Fruit fly (Drosophila melanogaster) whole organism, embryonic: ENCODE measurements around the gene CG8176.

ENCODE experiments used
- Aef1 ChIP-seq: fragments of 200-800 bp; sonication (Bioruptor generic); IDR thresholded peaks from 3 replicates; pipeline ENCODE4 v1.3.6; 2022; ENCODE audit warnings: missing biosample characterization, missing genetic modification characterization
- Asciz ChIP-seq: fragments of 200-800 bp; sonication (Bioruptor generic); optimal IDR thresholded peaks from 2 replicates; lab custom pipeline; 2017; ENCODE audit warnings: missing biosample characterization, mild to moderate bottlenecking, missing genetic modification characterization, missing genetic modification reagents
- B-H1 ChIP-seq: fragments of 200-800 bp; sonication (Bioruptor generic); IDR thresholded peaks from 3 replicates; pipeline ENCODE4 v1.3.6; 2022; ENCODE audit warnings: missing biosample characterization, missing genetic modification characterization
- CG1024 ChIP-seq: fragments of 200-800 bp; sonication (Bioruptor generic); IDR thresholded peaks from 2 replicates; pipeline ENCODE4 v1.3.6; 2022; ENCODE audit warnings: missing biosample characterization, missing genetic modification characterization
- CG11085 ChIP-seq: fragments of 200-800 bp; sonication (Bioruptor generic); IDR thresholded peaks from 2 replicates; pipeline ENCODE4 v1.3.6; 2022; ENCODE audit warnings: missing biosample characterization, missing genetic modification characterization
- CG12219 ChIP-seq: fragments of 200-800 bp; sonication (Bioruptor generic); optimal IDR thresholded peaks from 3 replicates; lab custom pipeline; 2018; ENCODE audit warnings: missing biosample characterization, mild to moderate bottlenecking, missing genetic modification characterization
- CG12391 ChIP-seq: fragments of 200-800 bp; sonication (Bioruptor generic); optimal IDR thresholded peaks from 3 replicates; lab custom pipeline; 2018; ENCODE audit warnings: missing biosample characterization, mild to moderate bottlenecking, missing genetic modification characterization, moderate library complexity
- CG13624 ChIP-seq: fragments of 200-800 bp; sonication (Bioruptor generic); optimal IDR thresholded peaks from 2 replicates; lab custom pipeline; 2016; ENCODE audit warnings: missing biosample characterization, missing genetic modification characterization
- CG13894 ChIP-seq: fragments of 200-800 bp; sonication (Bioruptor generic); optimal IDR thresholded peaks from 3 replicates; lab custom pipeline; 2018; ENCODE audit warnings: missing biosample characterization, mild to moderate bottlenecking, missing genetic modification characterization, moderate library complexity
- CG14667 ChIP-seq: fragments of 200-800 bp; sonication (Bioruptor generic); IDR thresholded peaks from 2 replicates; pipeline ENCODE4 v1.3.6; 2022; ENCODE audit warnings: missing biosample characterization, missing genetic modification characterization
- CG1647 ChIP-seq: fragments of 200-800 bp; sonication (Bioruptor generic); optimal IDR thresholded peaks from 3 replicates; lab custom pipeline; 2016; ENCODE audit warnings: missing biosample characterization, missing genetic modification characterization
- CG17802 ChIP-seq: fragments of 200-800 bp; sonication (Bioruptor generic); optimal IDR thresholded peaks from 2 replicates; lab custom pipeline; 2018; ENCODE audit warnings: missing biosample characterization, mild to moderate bottlenecking, missing genetic modification characterization, moderate library complexity
- CG17912 ChIP-seq: fragments of 200-800 bp; sonication (Bioruptor generic); optimal IDR thresholded peaks from 2 replicates; lab custom pipeline; 2018; ENCODE audit warnings: missing biosample characterization, mild to moderate bottlenecking, missing genetic modification characterization
- CG2712 ChIP-seq: fragments of 200-800 bp; optimal IDR thresholded peaks from 3 replicates; lab custom pipeline; 2019; ENCODE audit warnings: missing biosample characterization, mild to moderate bottlenecking, missing genetic modification characterization, moderate library complexity
- CG3065 ChIP-seq: fragments of 200-800 bp; sonication (Bioruptor generic); optimal IDR thresholded peaks from 2 replicates; lab custom pipeline; 2016; ENCODE audit warnings: missing biosample characterization, missing genetic modification characterization
- CG3726 ChIP-seq: fragments of 200-800 bp; sonication (Bioruptor generic); IDR thresholded peaks from 3 replicates; pipeline ENCODE4, ENCODE4 v1.3.6; 2022; ENCODE audit warnings: missing biosample characterization, missing genetic modification characterization
- CG42726 ChIP-seq: fragments of 200-800 bp; sonication (Bioruptor generic); IDR thresholded peaks from 2 replicates; pipeline ENCODE4 v1.3.6; 2022; ENCODE audit warnings: missing biosample characterization, missing genetic modification characterization; ENCODE audit not compliant: partially characterized antibody
- CG4707 ChIP-seq: fragments of 200-800 bp; sonication (Bioruptor generic); optimal IDR thresholded peaks from 2 replicates; lab custom pipeline; 2018; ENCODE audit warnings: missing biosample characterization, mild to moderate bottlenecking, missing genetic modification characterization, moderate library complexity
- CG4730 ChIP-seq: fragments of 200-800 bp; sonication (Bioruptor generic); IDR thresholded peaks from 2 replicates; pipeline ENCODE4 v1.3.6; 2022; ENCODE audit warnings: missing biosample characterization, missing genetic modification characterization
- CG4820 ChIP-seq: fragments of 200-800 bp; sonication (Bioruptor generic); optimal IDR thresholded peaks from 3 replicates; lab custom pipeline; 2016; ENCODE audit warnings: missing biosample characterization, missing genetic modification characterization
- CG6254 ChIP-seq: fragments of 200-800 bp; sonication (Bioruptor generic); optimal IDR thresholded peaks from 3 replicates; lab custom pipeline; 2017; ENCODE audit warnings: mild to moderate bottlenecking, missing biosample characterization, missing genetic modification reagents, missing genetic modification characterization
- CG6654 ChIP-seq: fragments of 200-800 bp; sonication (Bioruptor generic); optimal IDR thresholded peaks from 2 replicates; lab custom pipeline; 2017; ENCODE audit warnings: missing biosample characterization, mild to moderate bottlenecking, missing genetic modification characterization
- CG7271 ChIP-seq: fragments of 200-800 bp; sonication (Bioruptor generic); optimal IDR thresholded peaks from 2 replicates; lab custom pipeline; 2018; ENCODE audit warnings: missing biosample characterization, mild to moderate bottlenecking, missing genetic modification characterization, moderate library complexity
- CG7357 ChIP-seq: fragments of 200-800 bp; sonication (Bioruptor generic); IDR thresholded peaks from 3 replicates; pipeline ENCODE4 v1.3.6; 2022; ENCODE audit warnings: missing biosample characterization, missing genetic modification characterization
- CG8944 ChIP-seq: fragments of 200-800 bp; sonication (Bioruptor generic); optimal IDR thresholded peaks from 3 replicates; lab custom pipeline; 2016; ENCODE audit warnings: missing biosample characterization, missing genetic modification characterization
- GATAe ChIP-seq: fragments of 200-800 bp; sonication (Bioruptor generic); conservative IDR thresholded peaks from 2 replicates; pipeline ENCODE4 v1.3.6; 2022; ENCODE audit warnings: missing biosample characterization, missing genetic modification characterization
- Hmr ChIP-seq: fragments of 200-800 bp; sonication (Bioruptor generic); optimal IDR thresholded peaks from 3 replicates; lab custom pipeline; 2017; ENCODE audit warnings: mild to moderate bottlenecking, missing biosample characterization, missing genetic modification reagents, missing genetic modification characterization
- Hr39 ChIP-seq: fragments of >200 bp; optimal IDR thresholded peaks from 2 replicates; lab custom pipeline; 2017
- Jarid2 ChIP-seq: fragments of 200-800 bp; sonication (Bioruptor generic); optimal IDR thresholded peaks from 3 replicates; lab custom pipeline; 2017; ENCODE audit warnings: mild to moderate bottlenecking, missing biosample characterization, missing genetic modification reagents, missing genetic modification characterization
- Myb ChIP-seq: fragments of 200-800 bp; sonication (Bioruptor generic); optimal IDR thresholded peaks from 2 replicates; lab custom pipeline; 2016; ENCODE audit warnings: missing biosample characterization, missing genetic modification characterization
- Sry-δ ChIP-seq: fragments of 200-800 bp; sonication (Bioruptor generic); optimal IDR thresholded peaks from 2 replicates; lab custom pipeline; 2016; ENCODE audit warnings: missing biosample characterization, missing genetic modification characterization
- Ssrp ChIP-seq: fragments of 200-800 bp; sonication (Bioruptor generic); optimal IDR thresholded peaks from 2 replicates; lab custom pipeline; 2018; ENCODE audit warnings: missing biosample characterization, mild to moderate bottlenecking, missing genetic modification characterization, moderate library complexity
- Taf1 ChIP-seq: fragments of 200-800 bp; sonication (Bioruptor generic); IDR thresholded peaks from 2 replicates; pipeline ENCODE4 v1.3.6; 2022; ENCODE audit warnings: missing biosample characterization, missing genetic modification characterization
- Usf ChIP-seq: fragments of 200-800 bp; sonication (Bioruptor generic); optimal IDR thresholded peaks from 2 replicates; lab custom pipeline; 2017; ENCODE audit warnings: missing genotype, missing biosample characterization, missing genetic modification characterization
- bab2 ChIP-seq: fragments of 200-800 bp; sonication (Bioruptor generic); optimal IDR thresholded peaks from 2 replicates; lab custom pipeline; 2016; ENCODE audit warnings: missing biosample characterization, missing genetic modification characterization
- danr ChIP-seq: fragments of 200-800 bp; sonication (Bioruptor generic); IDR thresholded peaks from 2 replicates; pipeline ENCODE4 v1.3.6; 2022; ENCODE audit warnings: missing biosample characterization, missing genetic modification characterization
- dm ChIP-seq: fragments of 200-800 bp; sonication (Bioruptor generic); optimal IDR thresholded peaks from 3 replicates; lab custom pipeline; 2016; ENCODE audit warnings: missing biosample characterization, missing genetic modification characterization
- dysf ChIP-seq: fragments of 200-800 bp; sonication (Bioruptor generic); IDR thresholded peaks from 3 replicates; pipeline ENCODE4 v1.3.6; 2022; ENCODE audit warnings: missing biosample characterization, missing genetic modification characterization
- ems ChIP-seq: fragments of 200-800 bp; sonication (Bioruptor generic); optimal IDR thresholded peaks from 3 replicates; lab custom pipeline; 2016; ENCODE audit warnings: missing biosample characterization, missing genetic modification characterization
- fu2 ChIP-seq: fragments of 200-800 bp; sonication (Bioruptor generic); optimal IDR thresholded peaks from 2 replicates; lab custom pipeline; 2016; ENCODE audit warnings: missing biosample characterization, missing genetic modification characterization
- grau ChIP-seq: fragments of 200-800 bp; optimal IDR thresholded peaks from 3 replicates; lab custom pipeline; 2019; ENCODE audit warnings: missing biosample characterization, mild to moderate bottlenecking, missing genetic modification characterization, moderate library complexity
- kah ChIP-seq: fragments of 200-800 bp; sonication (Bioruptor generic); optimal IDR thresholded peaks from 2 replicates; lab custom pipeline; 2018; ENCODE audit warnings: missing biosample characterization, mild to moderate bottlenecking, missing genetic modification characterization
- mam ChIP-seq: fragments of 200-800 bp; sonication (Bioruptor generic); optimal IDR thresholded peaks from 3 replicates; lab custom pipeline; 2016; ENCODE audit warnings: missing biosample characterization, missing genetic modification characterization
- nerfin-1 ChIP-seq: fragments of 200-800 bp; sonication (Bioruptor generic); optimal IDR thresholded peaks from 3 replicates; lab custom pipeline; 2019; ENCODE audit warnings: missing biosample characterization, mild to moderate bottlenecking, missing genetic modification characterization, moderate library complexity
- nmo ChIP-seq: fragments of 200-800 bp; sonication (Bioruptor generic); optimal IDR thresholded peaks from 2 replicates; lab custom pipeline; 2018; ENCODE audit warnings: missing biosample characterization, mild to moderate bottlenecking, missing genetic modification characterization, moderate library complexity
- sd ChIP-seq: fragments of 200-800 bp; sonication (Bioruptor generic); optimal IDR thresholded peaks from 3 replicates; lab custom pipeline; 2018; ENCODE audit warnings: missing biosample characterization, mild to moderate bottlenecking, missing genetic modification characterization, moderate library complexity
- sens ChIP-seq: fragments of 200-800 bp; sonication (Bioruptor generic); peaks from one replicate; lab custom pipeline; 2016; ENCODE audit warnings: missing biosample characterization, missing genetic modification characterization
- slp2 ChIP-seq: fragments of 200-800 bp; sonication (Bioruptor generic); optimal IDR thresholded peaks from 2 replicates; lab custom pipeline; 2016; ENCODE audit warnings: missing biosample characterization, missing genetic modification characterization
- tx ChIP-seq: fragments of 200-800 bp; sonication (Bioruptor generic); optimal IDR thresholded peaks from 2 replicates; lab custom pipeline; 2016; ENCODE audit warnings: missing biosample characterization, missing genetic modification characterization

Gene CG8176

dm6 chr3R:9533181-9534124 is 17.6 kb downstream of the CG8176 start (continued):
- TF ChIP-seq GATAe, result 0 out of 2 replicates have a peak, but pooled peaks have one; percentile 15
- TF ChIP-seq CG11085 (GFP tag; lab: Robert Waterston, UW), result peak; percentile 80
- TF ChIP-seq tx, result peak; percentile 93
- peak; percentile 85 for TF ChIP-seq CG7357 (GFP tag; lab: Robert Waterston, UW)
- peak; percentile 95 for TF ChIP-seq grau (tag; lab: Kevin White, UChicago)
- peak; percentile 79 for TF ChIP-seq B-H1 (GFP tag; lab: Robert Waterston, UW)
- peak; percentile 81 for TF ChIP-seq Myb (GFP tag; lab: Kevin White, UChicago)
- peak; percentile 84 for TF ChIP-seq Aef1
- no peak for TF ChIP-seq Hr39
- TF ChIP-seq CG3726, result peak; percentile 62; the same call in 1 of the 3 replicates
- peak; percentile 41 for TF ChIP-seq Sry-δ (GFP tag; lab: Kevin White, UChicago)
- TF ChIP-seq CG42726 (GFP tag; lab: Robert Waterston, UW), result 0 out of 2 replicates have a peak, but pooled peaks have one; percentile 1
- peak; percentile 74 for TF ChIP-seq CG17802 (tag; lab: Kevin White, UChicago)
- peak; percentile 82 for TF ChIP-seq Jarid2 (GFP tag; lab: Kevin White, UChicago)
- TF ChIP-seq CG12391 (tag; lab: Kevin White, UChicago), result peak; percentile 94
- peak; percentile 85 for TF ChIP-seq Taf1 (GFP tag; lab: Robert Waterston, UW)
- peak; percentile 98 for TF ChIP-seq nmo (GFP tag; lab: Kevin White, UChicago)
- TF ChIP-seq CG6254 (GFP tag; lab: Kevin White, UChicago), result peak; percentile 89
- TF ChIP-seq Asciz (GFP tag; lab: Kevin White, UChicago), result peak; percentile 95
- peak; percentile 67 for TF ChIP-seq CG3065
- TF ChIP-seq danr (GFP tag; lab: Robert Waterston, UW), result peak; percentile 92
- TF ChIP-seq CG17912 (GFP tag; lab: Kevin White, UChicago), result peak; percentile 75
- TF ChIP-seq fu2 (GFP tag; lab: Kevin White, UChicago), result peak; percentile 89
- peak; percentile 97 for TF ChIP-seq dysf (GFP tag; lab: Robert Waterston, UW)
- TF ChIP-seq CG4707 (GFP tag; lab: Kevin White, UChicago), result peak; percentile 81
- TF ChIP-seq sd (tag; lab: Kevin White, UChicago), result peak; percentile 79
- peak; percentile 82 for TF ChIP-seq CG8944
- TF ChIP-seq Hmr, result peak; percentile 98
- peak; percentile 92 for TF ChIP-seq Ssrp (tag; lab: Kevin White, UChicago)
- peak; percentile 90 for TF ChIP-seq CG6654 (GFP tag; lab: Kevin White, UChicago)
- TF ChIP-seq ems (GFP tag; lab: Kevin White, UChicago), result peak; percentile 88
- TF ChIP-seq CG7271 (tag; lab: Kevin White, UChicago), result peak; percentile 46
- peak; percentile 85 for TF ChIP-seq CG14667 (GFP tag; lab: Robert Waterston, UW)
- peak; percentile 74 for TF ChIP-seq dm
- peak; percentile 96 for TF ChIP-seq Usf (GFP tag; lab: Kevin White, UChicago)
- TF ChIP-seq CG13624 (GFP tag; lab: Kevin White, UChicago), result peak; percentile 83
- TF ChIP-seq CG2712, result peak; percentile 96
- TF ChIP-seq CG4820, result peak; percentile 94
- peak; percentile 95 for TF ChIP-seq CG12219
- TF ChIP-seq mam (GFP tag; lab: Kevin White, UChicago), result peak; percentile 92
- peak; percentile 94 for TF ChIP-seq nerfin-1 (tag; lab: Kevin White, UChicago)
- TF ChIP-seq slp2, result peak; percentile 93
- peak; percentile 88 for TF ChIP-seq bab2 (GFP tag; lab: Kevin White, UChicago)
- peak; percentile 50; the same call in 1 of the 2 replicates for TF ChIP-seq CG1024 (GFP tag; lab: Robert Waterston, UW)
- TF ChIP-seq sens (GFP tag; lab: Kevin White, UChicago), result peak; percentile 99
- TF ChIP-seq kah (GFP tag; lab: Kevin White, UChicago), result peak; percentile 90
- peak; percentile 87 for TF ChIP-seq CG13894 (tag; lab: Kevin White, UChicago)
- peak; percentile 80 for TF ChIP-seq CG4730 (GFP tag; lab: Robert Waterston, UW)
- peak; percentile 87 for TF ChIP-seq CG1647 (GFP tag; lab: Kevin White, UChicago)
